Fruit fly (Drosophila melanogaster): ENCODE measurements around the gene VhaM9.7-a.

DNA sequence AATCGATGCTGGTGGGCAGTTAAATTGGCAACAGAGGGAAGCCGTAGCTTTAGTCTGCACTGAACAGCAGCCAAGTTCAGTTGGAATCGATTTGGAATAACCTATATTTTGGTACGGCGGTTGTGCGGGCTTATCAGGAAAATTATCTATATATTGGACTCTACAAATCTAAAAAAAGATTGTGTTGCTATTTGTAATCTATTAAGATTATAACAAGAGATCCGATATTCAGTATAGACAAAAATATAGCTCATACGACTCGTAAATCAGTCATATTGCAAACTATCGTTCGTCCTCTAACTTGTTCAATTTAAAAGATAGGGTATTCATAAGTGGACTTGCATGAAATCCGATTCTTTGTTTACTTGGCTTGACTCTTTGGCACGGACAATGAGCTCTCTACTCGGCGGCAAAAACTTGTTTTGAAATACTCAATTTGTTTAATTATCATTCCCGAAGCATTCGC, 26.1 kb downstream of the VhaM9.7-a start, which contains the start of gene Hexo1:
- no peak for TF ChIP-seq crc (GFP tag; optimal IDR thresholded peaks at IDR 0.05)
- TF ChIP-seq CG7786 (GFP tag; optimal IDR thresholded peaks at IDR 0.05), result no peak
